5 fruit fly cellular contexts compared by ENCODE assay signal in genomic region chr3R:26117465-26118081, dm6.
TF ChIP-seq lines count a peak whose summit lies in the region.

No protein-coding gene starts in this region.

- no peak for TF ChIP-seq CTCF in whole organism, embryonic (GFP tag; optimal IDR thresholded peaks at IDR 0.05; lab: Kevin White, UChicago)

TF ChIP-seq in whole organism, adult, 20 proteins besides CTCF, POLR2A, EP300 and RAD21:
- TF ChIP-seq kay (GFP tag; lab: Kevin White, UChicago; ENCODE audit: borderline replicate concordance) (peak; percentile 19), Mnt (GFP tag; optimal IDR thresholded peaks at IDR 0.05; lab: Kevin White, UChicago) (peak; percentile 50), CG14711 (tag; optimal IDR thresholded peaks at IDR 0.05; lab: Kevin White, UChicago) (peak; percentile 42), CG33017 (tag; optimal IDR thresholded peaks at IDR 0.05; lab: Kevin White, UChicago) (no peak), CG7045 (GFP tag; optimal IDR thresholded peaks at IDR 0.05; lab: Kevin White, UChicago) (peak; percentile 18), Clk (GFP tag; optimal IDR thresholded peaks at IDR 0.05; lab: Kevin White, UChicago) (no peak), ovo (GFP tag; optimal IDR thresholded peaks at IDR 0.05; lab: Kevin White, UChicago) (peak; percentile 69), pad (GFP tag; optimal IDR thresholded peaks at IDR 0.05; lab: Kevin White, UChicago) (peak; percentile 3), cic (GFP tag; optimal IDR thresholded peaks at IDR 0.05; lab: Kevin White, UChicago) (peak; percentile 74), toe (GFP tag; optimal IDR thresholded peaks at IDR 0.05; lab: Kevin White, UChicago) (peak; percentile 33), tj (GFP tag; optimal IDR thresholded peaks at IDR 0.05; lab: Kevin White, UChicago) (peak; percentile 64), bab1 (GFP tag; optimal IDR thresholded peaks at IDR 0.05; lab: Kevin White, UChicago) (no peak), CG1620 (GFP tag; optimal IDR thresholded peaks at IDR 0.05; lab: Kevin White, UChicago) (no peak), CG7101 (tag; optimal IDR thresholded peaks at IDR 0.05; lab: Kevin White, UChicago) (peak; percentile 14), CG11617 (GFP tag; optimal IDR thresholded peaks at IDR 0.05; lab: Kevin White, UChicago) (no peak)

TF ChIP-seq in whole organism, embryonic, 481 proteins besides CTCF, POLR2A, EP300 and RAD21 (continues in another document):
- peak; percentile 39 for TF ChIP-seq fd3F (GFP tag; optimal IDR thresholded peaks at IDR 0.05; lab: Kevin White, UChicago)
- TF ChIP-seq Antp (GFP tag; optimal IDR thresholded peaks at IDR 0.05; lab: Kevin White, UChicago): peak; percentile 26
- TF ChIP-seq pan (optimal IDR thresholded peaks at IDR 0.05; lab: Kevin White, UChicago): no peak
- peak in 1 of 2 experiments; percentile 57 for TF ChIP-seq pan (GFP tag; optimal IDR thresholded peaks at IDR 0.05 in 1 of 2, IDR thresholded peaks at IDR 0.05 in 1 of 2)
- no peak for TF ChIP-seq NC2α (GFP tag; optimal IDR thresholded peaks at IDR 0.05; lab: Kevin White, UChicago)
- TF ChIP-seq CG7357 (GFP tag; IDR thresholded peaks at IDR 0.05; lab: Robert Waterston, UW): no peak
- peak; percentile 42; the same call in 1 of the 2 replicates for TF ChIP-seq Xrp1 (GFP tag; IDR thresholded peaks at IDR 0.05; lab: Robert Waterston, UW)
- no peak for TF ChIP-seq Hmx (GFP tag; optimal IDR thresholded peaks at IDR 0.05; lab: Kevin White, UChicago)
- TF ChIP-seq CG11085 (GFP tag; IDR thresholded peaks at IDR 0.05; lab: Robert Waterston, UW): no peak
- peak; percentile 72 for TF ChIP-seq abd-A (tag; optimal IDR thresholded peaks at IDR 0.05; lab: Kevin White, UChicago)
- 0 out of 2 replicates have a peak, but pooled peaks have one; percentile 23 for TF ChIP-seq wdn (GFP tag; IDR thresholded peaks at IDR 0.05; lab: Robert Waterston, UW)
- no peak for TF ChIP-seq CG7786 (GFP tag; optimal IDR thresholded peaks at IDR 0.05; lab: Kevin White, UChicago)
- TF ChIP-seq eve (GFP tag; optimal IDR thresholded peaks at IDR 0.05; lab: Kevin White, UChicago): no peak
- TF ChIP-seq CG1603 (tag; optimal IDR thresholded peaks at IDR 0.05; lab: Kevin White, UChicago): peak; percentile 55
- no peak for TF ChIP-seq pb (GFP tag; optimal IDR thresholded peaks at IDR 0.05; lab: Kevin White, UChicago)
- no peak for TF ChIP-seq CG7963 (GFP tag; IDR thresholded peaks at IDR 0.05; lab: Robert Waterston, UW; ENCODE audit: partially characterized antibody)
- TF ChIP-seq gem (tag; optimal IDR thresholded peaks at IDR 0.05; lab: Kevin White, UChicago): peak; percentile 82
- no peak for TF ChIP-seq CHES-1-like (GFP tag; optimal IDR thresholded peaks at IDR 0.05; lab: Kevin White, UChicago)
- peak; percentile 3 for TF ChIP-seq Usf (GFP tag; optimal IDR thresholded peaks at IDR 0.05; lab: Kevin White, UChicago)

TF ChIP-seq in whole organism, prepupa, 60 proteins besides CTCF, POLR2A, EP300 and RAD21 (continues in another document):
- TF ChIP-seq dac (GFP tag; optimal IDR thresholded peaks at IDR 0.05; lab: Kevin White, UChicago) (no peak), Hr38 (GFP tag; optimal IDR thresholded peaks at IDR 0.05; lab: Kevin White, UChicago) (no peak), Ets96B (tag; optimal IDR thresholded peaks at IDR 0.05; lab: Kevin White, UChicago) (peak; percentile 29), CG3919 (GFP tag; optimal IDR thresholded peaks at IDR 0.05; lab: Kevin White, UChicago) (peak; percentile 8), salr (GFP tag; optimal IDR thresholded peaks at IDR 0.05; lab: Kevin White, UChicago) (peak; percentile 1 to 4), ss (GFP tag; optimal IDR thresholded peaks at IDR 0.05; lab: Kevin White, UChicago) (peak in 1 of 2 experiments; percentile 41), topi (GFP tag; optimal IDR thresholded peaks at IDR 0.05; lab: Kevin White, UChicago) (no peak), CG32006 (GFP tag; optimal IDR thresholded peaks at IDR 0.05; lab: Kevin White, UChicago) (peak; percentile 65), CG10669 (GFP tag; optimal IDR thresholded peaks at IDR 0.05; lab: Kevin White, UChicago) (no peak), net (GFP tag; optimal IDR thresholded peaks at IDR 0.05; lab: Kevin White, UChicago) (no peak), svp (GFP tag; lab: Kevin White, UChicago) (peak; percentile 82), CG15336 (GFP tag; IDR thresholded peaks at IDR 0.05; lab: Robert Waterston, UW) (peak; percentile 48; the same call in 1 of the 2 replicates), fd85E (GFP tag; optimal IDR thresholded peaks at IDR 0.05; lab: Kevin White, UChicago) (no peak), Ets21C (GFP tag; optimal IDR thresholded peaks at IDR 0.05; lab: Kevin White, UChicago) (no peak), vri (GFP tag; optimal IDR thresholded peaks at IDR 0.05; lab: Kevin White, UChicago) (peak; percentile 22), Blimp-1 (GFP tag; optimal IDR thresholded peaks at IDR 0.05; lab: Kevin White, UChicago) (no peak), lz (GFP tag; optimal IDR thresholded peaks at IDR 0.05; lab: Kevin White, UChicago) (no peak), CG11762 (GFP tag; optimal IDR thresholded peaks at IDR 0.05; lab: Kevin White, UChicago; ENCODE audit: insufficient read depth) (no peak), CG11294 (GFP tag; IDR thresholded peaks at IDR 0.05; lab: Robert Waterston, UW) (peak; percentile 38), eg (GFP tag; IDR thresholded peaks at IDR 0.05; lab: Robert Waterston, UW) (peak; percentile 60), pdm3 (GFP tag; optimal IDR thresholded peaks at IDR 0.05; lab: Kevin White, UChicago) (no peak)

TF ChIP-seq in whole organism, pupa, 21 proteins besides CTCF, POLR2A, EP300 and RAD21:
- peak; percentile 57 for TF ChIP-seq Ets98B (GFP tag; IDR thresholded peaks at IDR 0.05; lab: Robert Waterston, UW)
- TF ChIP-seq CG10348 (GFP tag; IDR thresholded peaks at IDR 0.05; lab: Robert Waterston, UW): no peak
- peak; percentile 62 for TF ChIP-seq CG12605 (GFP tag; IDR thresholded peaks at IDR 0.05; lab: Robert Waterston, UW)
- peak; percentile 32 for TF ChIP-seq CG13204 (GFP tag; optimal IDR thresholded peaks at IDR 0.05; lab: Kevin White, UChicago)
- TF ChIP-seq Pif1A (GFP tag; optimal IDR thresholded peaks at IDR 0.05; lab: Kevin White, UChicago): no peak
- peak; percentile 77; the same call in 1 of the 3 replicates for TF ChIP-seq CG4496 (GFP tag; IDR thresholded peaks at IDR 0.05; lab: Robert Waterston, UW)
- TF ChIP-seq Snoo (tag; optimal IDR thresholded peaks at IDR 0.05; lab: Kevin White, UChicago): peak; percentile 49
- TF ChIP-seq CG8159 (tag; optimal IDR thresholded peaks at IDR 0.05; lab: Kevin White, UChicago): no peak
- TF ChIP-seq CG15710 (tag; optimal IDR thresholded peaks at IDR 0.05; lab: Kevin White, UChicago): peak; percentile 26
- TF ChIP-seq rn (GFP tag; IDR thresholded peaks at IDR 0.05; lab: Robert Waterston, UW): no peak
- TF ChIP-seq Pif1B (GFP tag; optimal IDR thresholded peaks at IDR 0.05; lab: Kevin White, UChicago): peak; percentile 43
- TF ChIP-seq fd96Ca (GFP tag; IDR thresholded peaks at IDR 0.05; lab: Robert Waterston, UW): peak; percentile 62; the same call in 2 of the 3 replicates
- TF ChIP-seq CG34367 (tag; optimal IDR thresholded peaks at IDR 0.05; lab: Kevin White, UChicago): peak; percentile 2
- TF ChIP-seq CG14655 (GFP tag; optimal IDR thresholded peaks at IDR 0.05; lab: Kevin White, UChicago): peak; percentile 43
- no peak for TF ChIP-seq D1 (tag; optimal IDR thresholded peaks at IDR 0.05; lab: Kevin White, UChicago)
- no peak for TF ChIP-seq CG9948 (tag; optimal IDR thresholded peaks at IDR 0.05; lab: Kevin White, UChicago)
- no peak for TF ChIP-seq CG17806 (tag; optimal IDR thresholded peaks at IDR 0.05; lab: Kevin White, UChicago)
- peak; percentile 57 for TF ChIP-seq EcR (GFP tag; optimal IDR thresholded peaks at IDR 0.05; lab: Kevin White, UChicago)
- TF ChIP-seq gl (tag; optimal IDR thresholded peaks at IDR 0.05; lab: Kevin White, UChicago): peak; percentile 24
- peak; percentile 58 for TF ChIP-seq CG32121 (GFP tag; IDR thresholded peaks at IDR 0.05; lab: Robert Waterston, UW)
- TF ChIP-seq CG8301 (tag; optimal IDR thresholded peaks at IDR 0.05; lab: Kevin White, UChicago): peak; percentile 46

TF ChIP-seq in whole organism, wandering third instar larva, 38 proteins besides CTCF, POLR2A, EP300 and RAD21:
- TF ChIP-seq CG9705 (GFP tag; optimal IDR thresholded peaks at IDR 0.05; lab: Kevin White, UChicago) (no peak), Dfd (GFP tag; optimal IDR thresholded peaks at IDR 0.05; lab: Kevin White, UChicago) (no peak), h (GFP tag; optimal IDR thresholded peaks at IDR 0.05; lab: Kevin White, UChicago) (peak; percentile 29), Hr83 (GFP tag; optimal IDR thresholded peaks at IDR 0.05; lab: Kevin White, UChicago; ENCODE audit: poor library complexity, severe bottlenecking) (peak; percentile 43), foxo (GFP tag; optimal IDR thresholded peaks at IDR 0.05; lab: Kevin White, UChicago) (peak in 1 of 2 experiments; percentile 33), CrebA (GFP tag; optimal IDR thresholded peaks at IDR 0.05; lab: Kevin White, UChicago; ENCODE audit: borderline replicate concordance) (peak; percentile 4), br (GFP tag; optimal IDR thresholded peaks at IDR 0.05; lab: Kevin White, UChicago) (peak; percentile 9), Rel (GFP tag; optimal IDR thresholded peaks at IDR 0.05; lab: Kevin White, UChicago) (peak; percentile 20), Rel (tag; optimal IDR thresholded peaks at IDR 0.05; lab: Kevin White, UChicago) (peak; percentile 37), N (GFP tag; optimal IDR thresholded peaks at IDR 0.05; lab: Kevin White, UChicago) (peak; percentile 41), Sp1 (GFP tag; optimal IDR thresholded peaks at IDR 0.05; lab: Kevin White, UChicago) (peak; percentile 55)
